Fruit fly (Drosophila melanogaster): ENCODE results near the gene Kots.

Gene Kots

dm6 chr3R:14002146-14002846 is 38.3 kb upstream of the Kots start (continued):
- TF ChIP-seq cg (GFP tag; optimal IDR thresholded peaks at IDR 0.05) (peak; percentile 37), Optix (GFP tag; IDR thresholded peaks at IDR 0.05) (no peak), CG10209 (GFP tag; optimal IDR thresholded peaks at IDR 0.05) (no peak), CG13296 (GFP tag; optimal IDR thresholded peaks at IDR 0.05) (no peak), Nf-YA (GFP tag; IDR thresholded peaks at IDR 0.05) (no peak), Fer2 (tag; optimal IDR thresholded peaks at IDR 0.05) (no peak), sna (GFP tag; IDR thresholded peaks at IDR 0.05; ENCODE audit: partially characterized antibody) (no peak), Six4 (GFP tag; optimal IDR thresholded peaks at IDR 0.05) (no peak), CG1832 (GFP tag; optimal IDR thresholded peaks at IDR 0.05) (no peak), CG14441 (GFP tag; IDR thresholded peaks at IDR 0.05) (no peak), CG7556 (GFP tag; optimal IDR thresholded peaks at IDR 0.05) (peak; percentile 27), tgo (GFP tag; IDR thresholded peaks at IDR 0.05) (no peak; the same call in 2 of the 3 replicates), CG30431 (GFP tag; optimal IDR thresholded peaks at IDR 0.05) (no peak), CG6689 (GFP tag; IDR thresholded peaks at IDR 0.05) (peak; percentile 31; the same call in 1 of the 2 replicates), Elba2 (GFP tag; optimal IDR thresholded peaks at IDR 0.05) (no peak), hkb (optimal IDR thresholded peaks at IDR 0.05) (no peak), hkb (GFP tag; IDR thresholded peaks at IDR 0.05) (0 out of 2 replicates have a peak, but pooled peaks have one; percentile 31), CG8944 (GFP tag; optimal IDR thresholded peaks at IDR 0.05) (no peak), Hsf (GFP tag; optimal IDR thresholded peaks at IDR 0.05) (no peak), Doc2 (GFP tag; IDR thresholded peaks at IDR 0.05) (no peak), nmo (GFP tag; optimal IDR thresholded peaks at IDR 0.05) (peak; percentile 11), CG16779 (GFP tag; IDR thresholded peaks at IDR 0.05) (no peak), Bgb (GFP tag; IDR thresholded peaks at IDR 0.05; ENCODE audit: partially characterized antibody) (no peak), CG8281 (tag; optimal IDR thresholded peaks at IDR 0.05) (no peak), Asciz (GFP tag; optimal IDR thresholded peaks at IDR 0.05) (peak; percentile 62), Ets65A (GFP tag) (peak; percentile 48), bigmax (GFP tag; optimal IDR thresholded peaks at IDR 0.05) (no peak), lov (optimal IDR thresholded peaks at IDR 0.05) (no peak), lov (GFP tag; IDR thresholded peaks at IDR 0.05) (no peak), Xbp1 (GFP tag; optimal IDR thresholded peaks at IDR 0.05) (no peak), Meics (GFP tag; optimal IDR thresholded peaks at IDR 0.05) (no peak), Jarid2 (GFP tag; optimal IDR thresholded peaks at IDR 0.05) (no peak), Opbp (GFP tag; IDR thresholded peaks at IDR 0.05; ENCODE audit: partially characterized antibody) (no peak), CG5245 (GFP tag; optimal IDR thresholded peaks at IDR 0.05) (no peak), btn (GFP tag; optimal IDR thresholded peaks at IDR 0.05) (no peak), trh (GFP tag; optimal IDR thresholded peaks at IDR 0.05) (no peak), grau (tag; optimal IDR thresholded peaks at IDR 0.05) (no peak), Sry-δ (GFP tag; optimal IDR thresholded peaks at IDR 0.05) (peak; percentile 0), MBD-R2 (GFP tag; IDR thresholded peaks at IDR 0.05) (no peak), CG17385 (GFP tag; optimal IDR thresholded peaks at IDR 0.05) (no peak), CG7839 (tag; optimal IDR thresholded peaks at IDR 0.05) (no peak), Lpt (GFP tag; optimal IDR thresholded peaks at IDR 0.05) (no peak), B-H1 (GFP tag; IDR thresholded peaks at IDR 0.05) (no peak), bbx (GFP tag; IDR thresholded peaks at IDR 0.05; ENCODE audit: partially characterized antibody) (no peak), sd (tag; optimal IDR thresholded peaks at IDR 0.05) (no peak), slbo (GFP tag; IDR thresholded peaks at IDR 0.05) (no peak), slou (GFP tag; optimal IDR thresholded peaks at IDR 0.05) (no peak), Nf-YB (GFP tag; optimal IDR thresholded peaks at IDR 0.05) (no peak), esg (GFP tag; conservative IDR thresholded peaks at IDR 0.05) (no peak), CG10274 (GFP tag; optimal IDR thresholded peaks at IDR 0.05) (no peak), fd64A (GFP tag; optimal IDR thresholded peaks at IDR 0.05) (no peak)
